ENCODE assay signal across 8 worm cellular contexts in the genomic region with DNA sequence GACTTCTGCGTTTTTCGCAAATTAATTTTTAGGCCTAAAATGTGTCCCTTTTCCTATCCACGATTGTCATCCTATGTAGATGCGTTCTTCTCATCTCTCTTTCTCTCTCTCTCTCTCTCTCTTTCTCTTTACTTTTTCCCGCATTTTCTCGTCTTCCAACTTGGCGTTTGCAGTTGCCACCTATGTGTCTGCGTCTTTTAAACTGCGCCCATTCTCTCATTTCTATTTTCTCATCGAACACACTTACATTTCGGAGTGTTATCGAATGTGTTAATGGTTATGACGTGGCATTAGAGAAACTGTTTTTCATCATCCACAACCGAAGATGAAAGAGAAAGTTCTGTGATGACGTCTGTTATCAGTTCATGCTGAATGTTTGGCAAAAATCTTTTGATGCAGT.
TF ChIP-seq lines count a peak whose summit lies in the region.

No protein-coding gene starts in this region.

TF ChIP-seq in whole organism, L1 larva, 84 proteins besides CTCF, POLR2A, EP300 and RAD21 (continues in another document):
- peak; percentile 10 for TF ChIP-seq tbx-2 (tag; optimal IDR thresholded peaks at IDR 0.05; lab: Kevin White, UChicago)
- TF ChIP-seq skn-1 (tag; optimal IDR thresholded peaks at IDR 0.05; lab: Kevin White, UChicago): peak; percentile 70
- peak; percentile 35 for TF ChIP-seq nhr-20 (tag; optimal IDR thresholded peaks at IDR 0.05; lab: Kevin White, UChicago)
- peak; percentile 63 for TF ChIP-seq mep-1 (tag; optimal IDR thresholded peaks at IDR 0.05; lab: Kevin White, UChicago)
- TF ChIP-seq nhr-85 (tag; lab: Kevin White, UChicago): peak; percentile 90
- peak; percentile 28 for TF ChIP-seq nhr-19 (GFP tag; conservative IDR thresholded peaks at IDR 0.05; lab: Robert Waterston, UW)
- TF ChIP-seq ceh-88 (GFP tag; IDR thresholded peaks at IDR 0.05; lab: Robert Waterston, UW): no peak
- TF ChIP-seq unc-86 (tag; optimal IDR thresholded peaks at IDR 0.05; lab: Kevin White, UChicago): no peak
- TF ChIP-seq egl-27 (tag; optimal IDR thresholded peaks at IDR 0.05; lab: Kevin White, UChicago): peak in 1 of 2 experiments; percentile 63
- TF ChIP-seq lir-3 (tag; optimal IDR thresholded peaks at IDR 0.05; lab: Kevin White, UChicago; ENCODE audit: poor library complexity): peak; percentile 1
- peak; percentile 73 for TF ChIP-seq nhr-71 (tag; optimal IDR thresholded peaks at IDR 0.05; lab: Kevin White, UChicago)

TF ChIP-seq in whole organism, L2 larva, 48 proteins besides CTCF, POLR2A, EP300 and RAD21 (continues in another document):
- TF ChIP-seq Y55F3AM.14 (GFP tag; optimal IDR thresholded peaks at IDR 0.05; lab: Kevin White, UChicago) (peak; percentile 35), aly-2 (tag; optimal IDR thresholded peaks at IDR 0.05; lab: Kevin White, UChicago) (no peak), unc-62 (GFP tag; optimal IDR thresholded peaks at IDR 0.05; lab: Kevin White, UChicago) (no peak), mbf-1 (tag; optimal IDR thresholded peaks at IDR 0.05; lab: Kevin White, UChicago) (no peak), R02D3.7 (tag; optimal IDR thresholded peaks at IDR 0.05; lab: Kevin White, UChicago) (no peak), C34F6.9 (tag; optimal IDR thresholded peaks at IDR 0.05; lab: Kevin White, UChicago) (peak; percentile 66), skn-1 (tag; optimal IDR thresholded peaks at IDR 0.05; lab: Kevin White, UChicago) (no peak), peb-1 (tag; optimal IDR thresholded peaks at IDR 0.05; lab: Kevin White, UChicago) (no peak), nhr-25 (tag; optimal IDR thresholded peaks at IDR 0.05; lab: Kevin White, UChicago) (peak; percentile 45), alr-1 (tag; optimal IDR thresholded peaks at IDR 0.05; lab: Kevin White, UChicago) (no peak), lin-13 (GFP tag; optimal IDR thresholded peaks at IDR 0.05; lab: Kevin White, UChicago) (peak; percentile 47)

TF ChIP-seq in whole organism, L3 larva, 47 proteins besides CTCF, POLR2A, EP300 and RAD21 (continues in another document):
- peak; percentile 39 for TF ChIP-seq ceh-28 (tag; optimal IDR thresholded peaks at IDR 0.05; lab: Kevin White, UChicago)
- peak; percentile 24 for TF ChIP-seq lin-39 (tag; optimal IDR thresholded peaks at IDR 0.05; lab: Kevin White, UChicago)
- peak in 1 of 3 experiments; percentile 80 for TF ChIP-seq elt-3 (tag; optimal IDR thresholded peaks at IDR 0.05; lab: Kevin White, UChicago)
- TF ChIP-seq tbx-2 (tag; optimal IDR thresholded peaks at IDR 0.05; lab: Kevin White, UChicago): no peak
- peak; percentile 62 for TF ChIP-seq nhr-43 (tag; optimal IDR thresholded peaks at IDR 0.05; lab: Kevin White, UChicago; ENCODE audit: poor library complexity, severe bottlenecking)
- peak; percentile 17 for TF ChIP-seq unc-62 (GFP tag; optimal IDR thresholded peaks at IDR 0.05; lab: Kevin White, UChicago)
- peak; percentile 34 for TF ChIP-seq hmg-11 (tag; optimal IDR thresholded peaks at IDR 0.05; lab: Kevin White, UChicago)
- TF ChIP-seq R02D3.7 (tag; optimal IDR thresholded peaks at IDR 0.05; lab: Kevin White, UChicago): peak; percentile 11
- peak; percentile 49 for TF ChIP-seq pqm-1 (tag; optimal IDR thresholded peaks at IDR 0.05; lab: Kevin White, UChicago)
- TF ChIP-seq skn-1 (tag; optimal IDR thresholded peaks at IDR 0.05; lab: Kevin White, UChicago): peak; percentile 59

TF ChIP-seq in whole organism, L4 larva, 104 proteins besides CTCF, POLR2A, EP300 and RAD21 (continues in another document):
- TF ChIP-seq zip-2 (tag; optimal IDR thresholded peaks at IDR 0.05; lab: Kevin White, UChicago) (no peak), nhr-11 (tag; optimal IDR thresholded peaks at IDR 0.05; lab: Kevin White, UChicago) (peak; percentile 4), lsy-2 (tag; optimal IDR thresholded peaks at IDR 0.05; lab: Kevin White, UChicago) (peak; percentile 19 to 83), hif-1 (tag; optimal IDR thresholded peaks at IDR 0.05; lab: Kevin White, UChicago) (no peak), T20F7.1 (GFP tag; optimal IDR thresholded peaks at IDR 0.05; lab: Kevin White, UChicago) (peak; percentile 73), fkh-10 (GFP tag; optimal IDR thresholded peaks at IDR 0.05; lab: Kevin White, UChicago) (no peak), nhr-48 (tag; optimal IDR thresholded peaks at IDR 0.05; lab: Kevin White, UChicago) (peak; percentile 74), gei-8 (GFP tag; optimal IDR thresholded peaks at IDR 0.05; lab: Kevin White, UChicago) (no peak), dpl-1 (GFP tag; optimal IDR thresholded peaks at IDR 0.05; lab: Kevin White, UChicago) (peak; percentile 54), nhr-102 (tag; optimal IDR thresholded peaks at IDR 0.05; lab: Kevin White, UChicago) (peak; percentile 43), mes-2 (tag; optimal IDR thresholded peaks at IDR 0.05; lab: Kevin White, UChicago; ENCODE audit: poor library complexity, severe bottlenecking) (peak; percentile 60)

TF ChIP-seq in whole organism, late embryonic, 69 proteins besides CTCF, POLR2A, EP300 and RAD21 (continues in another document):
- no peak for TF ChIP-seq unc-86 (tag; optimal IDR thresholded peaks at IDR 0.05; lab: Kevin White, UChicago)
- no peak for TF ChIP-seq zip-5 (tag; optimal IDR thresholded peaks at IDR 0.05; lab: Kevin White, UChicago)
- no peak for TF ChIP-seq tbx-7 (tag; optimal IDR thresholded peaks at IDR 0.05; lab: Kevin White, UChicago)
- no peak for TF ChIP-seq K02D7.2 (tag; optimal IDR thresholded peaks at IDR 0.05; lab: Kevin White, UChicago)
- TF ChIP-seq T23F11.4 (GFP tag; optimal IDR thresholded peaks at IDR 0.05; lab: Kevin White, UChicago): no peak
- no peak for TF ChIP-seq K09A11.1 (tag; optimal IDR thresholded peaks at IDR 0.05; lab: Kevin White, UChicago; ENCODE audit: insufficient read depth)
- TF ChIP-seq hlh-6 (tag; optimal IDR thresholded peaks at IDR 0.05; lab: Kevin White, UChicago): no peak
- TF ChIP-seq fkh-10 (GFP tag; optimal IDR thresholded peaks at IDR 0.05; lab: Kevin White, UChicago): no peak
- TF ChIP-seq fkh-6 (tag; optimal IDR thresholded peaks at IDR 0.05; lab: Kevin White, UChicago): no peak
- TF ChIP-seq ceh-31 (tag; optimal IDR thresholded peaks at IDR 0.05; lab: Kevin White, UChicago): peak; percentile 26
- TF ChIP-seq unc-55 (GFP tag; optimal IDR thresholded peaks at IDR 0.05; lab: Kevin White, UChicago): no peak
- TF ChIP-seq nhr-232 (tag; optimal IDR thresholded peaks at IDR 0.05; lab: Kevin White, UChicago): no peak

TF ChIP-seq in whole organism, midembryonic, 9 proteins besides CTCF, POLR2A, EP300 and RAD21:
- TF ChIP-seq flt-1 (GFP tag; IDR thresholded peaks at IDR 0.05; lab: Robert Waterston, UW) (0 out of 2 replicates have a peak, but pooled peaks have one; percentile 17), klf-2 (GFP tag; conservative IDR thresholded peaks at IDR 0.05; lab: Robert Waterston, UW) (no peak), cog-1 (tag; optimal IDR thresholded peaks at IDR 0.05; lab: Kevin White, UChicago) (peak; percentile 39), ztf-23 (GFP tag; IDR thresholded peaks at IDR 0.05; lab: Robert Waterston, UW) (no peak), tab-1 (GFP tag; IDR thresholded peaks at IDR 0.05; lab: Robert Waterston, UW) (no peak), med-1 (GFP tag; optimal IDR thresholded peaks at IDR 0.05; lab: Kevin White, UChicago; ENCODE audit: insufficient read depth) (no peak), ztf-29 (GFP tag; IDR thresholded peaks at IDR 0.05; lab: Robert Waterston, UW) (no peak), ref-1 (GFP tag; conservative IDR thresholded peaks at IDR 0.05; lab: Robert Waterston, UW) (no peak), T22C8.4 (GFP tag; IDR thresholded peaks at IDR 0.05; lab: Robert Waterston, UW) (no peak)

TF ChIP-seq in whole organism, mixed stage, embryonic, 35 proteins besides CTCF, POLR2A, EP300 and RAD21 (continues in another document):
- no peak for TF ChIP-seq ceh-43 (GFP tag; optimal IDR thresholded peaks at IDR 0.05; lab: Kevin White, UChicago)
- no peak for TF ChIP-seq nhr-237 (tag; optimal IDR thresholded peaks at IDR 0.05; lab: Kevin White, UChicago)
- TF ChIP-seq ztf-11 (tag; optimal IDR thresholded peaks at IDR 0.05; lab: Kevin White, UChicago): no peak
- no peak for TF ChIP-seq nhr-28 (tag; optimal IDR thresholded peaks at IDR 0.05; lab: Kevin White, UChicago)
- no peak for TF ChIP-seq elt-1 (tag; optimal IDR thresholded peaks at IDR 0.05; lab: Kevin White, UChicago; ENCODE audit: borderline replicate concordance, insufficient read depth)
- TF ChIP-seq sem-2 (GFP tag; optimal IDR thresholded peaks at IDR 0.05; lab: Kevin White, UChicago): no peak
- TF ChIP-seq nhr-76 (tag; optimal IDR thresholded peaks at IDR 0.05; lab: Kevin White, UChicago): no peak
- no peak for TF ChIP-seq mep-1 (tag; optimal IDR thresholded peaks at IDR 0.05; lab: Kevin White, UChicago)
- no peak for TF ChIP-seq mab-5 (tag; optimal IDR thresholded peaks at IDR 0.05; lab: Kevin White, UChicago)
- TF ChIP-seq ceh-83 (GFP tag; optimal IDR thresholded peaks at IDR 0.05; lab: Kevin White, UChicago): no peak
- TF ChIP-seq tbx-8 (GFP tag; optimal IDR thresholded peaks at IDR 0.05; lab: Kevin White, UChicago): no peak
- no peak for TF ChIP-seq lin-32 (GFP tag; optimal IDR thresholded peaks at IDR 0.05; lab: Kevin White, UChicago)
- peak; percentile 38 for TF ChIP-seq blmp-1 (tag; optimal IDR thresholded peaks at IDR 0.05; lab: Kevin White, UChicago)
- TF ChIP-seq nhr-12 (tag; optimal IDR thresholded peaks at IDR 0.05; lab: Kevin White, UChicago): no peak
- peak; percentile 67 for TF ChIP-seq hlh-1 (tag; optimal IDR thresholded peaks at IDR 0.05; lab: Kevin White, UChicago)

TF ChIP-seq in whole organism, young adult, 124 proteins besides CTCF, POLR2A, EP300 and RAD21 (continues in another document):
- TF ChIP-seq mes-4 (tag; optimal IDR thresholded peaks at IDR 0.05; lab: Kevin White, UChicago): no peak
- no peak for TF ChIP-seq lin-26 (GFP tag; IDR thresholded peaks at IDR 0.05; lab: Robert Waterston, UW)
- TF ChIP-seq B0336.3 (GFP tag; IDR thresholded peaks at IDR 0.05; lab: Robert Waterston, UW): no peak; the same call in 1 of the 2 replicates
- peak in 1 of 3 experiments; percentile 43 for TF ChIP-seq lin-35 (GFP tag; optimal IDR thresholded peaks at IDR 0.05; lab: Kevin White, UChicago)
- TF ChIP-seq B0019.2 (GFP tag; conservative IDR thresholded peaks at IDR 0.05; lab: Robert Waterston, UW): no peak
- peak; percentile 96 to 97 for TF ChIP-seq let-607 (tag; optimal IDR thresholded peaks at IDR 0.05; lab: Kevin White, UChicago)
- no peak for TF ChIP-seq him-1 (tag; optimal IDR thresholded peaks at IDR 0.05; lab: Kevin White, UChicago)
- TF ChIP-seq F52B5.7 (tag; optimal IDR thresholded peaks at IDR 0.05; lab: Kevin White, UChicago): no peak
- peak; percentile 19 for TF ChIP-seq chd-7 (tag; optimal IDR thresholded peaks at IDR 0.05; lab: Kevin White, UChicago)
- TF ChIP-seq Y67H2A.10 (GFP tag; conservative IDR thresholded peaks at IDR 0.05; lab: Robert Waterston, UW): no peak
- no peak for TF ChIP-seq sdz-38 (tag; optimal IDR thresholded peaks at IDR 0.05; lab: Kevin White, UChicago)
- TF ChIP-seq pbrm-1 (GFP tag; IDR thresholded peaks at IDR 0.05; lab: Robert Waterston, UW): no peak
- TF ChIP-seq dox-1 (GFP tag; IDR thresholded peaks at IDR 0.05; lab: Robert Waterston, UW): peak; percentile 35; the same call in 1 of the 2 replicates
- peak; percentile 20; the same call in 1 of the 2 replicates for TF ChIP-seq hsf-1 (GFP tag; IDR thresholded peaks at IDR 0.05; lab: Robert Waterston, UW)
- no peak for TF ChIP-seq rpc-1 (optimal IDR thresholded peaks at IDR 0.05; lab: Kevin White, UChicago)
- TF ChIP-seq rpc-1 (tag; optimal IDR thresholded peaks at IDR 0.05; lab: Kevin White, UChicago): no peak
